Worm (Caenorhabditis elegans): ENCODE results near the gene nhr-258.
"Not testable (repeated sequence)": the region's sequence is repeated elsewhere in the genome, so short reads cannot be mapped to it uniquely, and the experiment has no call there.

- TF ChIP-seq ceh-82 (tag; optimal IDR thresholded peaks at IDR 0.05): peak; percentile 36
- TF ChIP-seq fkh-10 (GFP tag; optimal IDR thresholded peaks at IDR 0.05); aly-2 (tag; optimal IDR thresholded peaks at IDR 0.05): not testable (repeated sequence)
These were observed 28.9 kb upstream of the nhr-258 start, which contains the start of gene C26B2.7 for ce11 chrIV:8015726-8016312.
